Fruit fly (Drosophila melanogaster) Kc167 (cell line): Measurements from ENCODE around the gene Art6.

ENCODE experiments used
- Myc ChIP-seq: fragments of >200 bp; optimal IDR thresholded peaks from 2 replicates; lab custom pipeline; 2017; ENCODE audit warnings: missing external identifiers
- h ChIP-seq: fragments of >200 bp; optimal IDR thresholded peaks from 3 replicates; lab custom pipeline; 2018; ENCODE audit warnings: missing external identifiers
- insv ChIP-seq: fragments of >200 bp; optimal IDR thresholded peaks from 3 replicates; lab custom pipeline; 2018; ENCODE audit warnings: missing external identifiers
- psq ChIP-seq: fragments of >200 bp; optimal IDR thresholded peaks from 2 replicates; lab custom pipeline; 2017; ENCODE audit warnings: missing external identifiers

- TF ChIP-seq psq (lab: Kevin White, UChicago) (no peak), h (no peak), Myc (no peak), insv (lab: Kevin White, UChicago) (no peak)
Measured at dm6 chr3R:13939353-13940049, 6.1 kb downstream of the Art6 start.
